Fruit fly (Drosophila melanogaster) whole organism, adult: ENCODE measurements around the gene CG42674.

Experiments used
- CG12768 ChIP-seq: fragments of 200-800 bp; sonication (Bioruptor generic); optimal IDR thresholded peaks from 2 replicates; lab custom pipeline; 2017; ENCODE audit warnings: missing biosample characterization, missing genetic modification characterization, mild to moderate bottlenecking, moderate library complexity, missing genetic modification reagents
- CG1620 ChIP-seq: fragments of 200-800 bp; sonication (Bioruptor generic); optimal IDR thresholded peaks from 2 replicates; lab custom pipeline; 2016; ENCODE audit warnings: missing biosample characterization, missing genetic modification characterization
- CG5204 ChIP-seq: fragments of 200-800 bp; sonication (Bioruptor generic); optimal IDR thresholded peaks from 2 replicates; lab custom pipeline; 2016; ENCODE audit warnings: missing biosample characterization, missing genetic modification characterization
- CG7045 ChIP-seq: fragments of 200-800 bp; sonication (Bioruptor generic); optimal IDR thresholded peaks from 2 replicates; lab custom pipeline; 2017; ENCODE audit warnings: missing biosample characterization, mild to moderate bottlenecking, missing genetic modification characterization
- Clk ChIP-seq: fragments of 200-800 bp; sonication (Bioruptor generic); optimal IDR thresholded peaks from 2 replicates; lab custom pipeline; 2017; ENCODE audit warnings: missing biosample characterization, missing genetic modification characterization
- Hr96 ChIP-seq: fragments of 200-800 bp; sonication (Bioruptor generic); optimal IDR thresholded peaks from 2 replicates; lab custom pipeline; 2016; ENCODE audit warnings: missing biosample characterization, missing genetic modification characterization
- cnc ChIP-seq, 2 experiments: fragments of >200 bp; optimal IDR thresholded peaks; 2 replicates each; lab custom pipeline; 2017
- kay ChIP-seq: fragments of 200-800 bp; sonication (Bioruptor generic); peaks from one replicate; lab custom pipeline; 2016; ENCODE audit warnings: missing biosample characterization, missing genetic modification characterization, borderline replicate concordance
- ovo ChIP-seq: fragments of 200-800 bp; sonication (Bioruptor generic); optimal IDR thresholded peaks from 2 replicates; lab custom pipeline; 2016; ENCODE audit warnings: missing biosample characterization, missing genetic modification characterization
- tj ChIP-seq: fragments of 200-800 bp; sonication (Bioruptor generic); optimal IDR thresholded peaks from 3 replicates; lab custom pipeline; 2017; ENCODE audit warnings: missing biosample characterization, mild to moderate bottlenecking, missing genetic modification characterization, moderate library complexity

DNA sequence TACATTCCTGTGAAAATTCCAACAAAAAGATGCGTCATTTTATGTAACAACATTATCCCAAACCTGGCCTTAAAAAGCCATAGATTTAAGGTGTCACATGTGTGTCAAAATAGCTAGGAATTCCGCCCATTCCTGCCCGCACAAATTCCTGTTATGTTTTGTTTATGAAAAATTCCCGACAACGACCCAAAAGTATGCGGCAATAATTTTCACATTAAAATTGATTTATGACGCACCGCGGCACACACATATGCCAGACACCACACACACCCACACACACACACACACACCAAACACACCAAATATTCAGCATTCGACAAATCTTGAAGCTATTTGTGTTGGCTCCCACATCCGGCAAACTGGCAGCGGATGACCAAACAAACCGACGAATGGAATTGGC is 15.3 kb downstream of the CG42674 start:
- TF ChIP-seq CG1620 (GFP tag; lab: Kevin White, UChicago) = no peak
- TF ChIP-seq Hr96 (GFP tag; lab: Kevin White, UChicago) = no peak
- TF ChIP-seq Clk (GFP tag; lab: Kevin White, UChicago) = no peak
- TF ChIP-seq cnc (optimal IDR thresholded peaks at IDR 0.05; lab: Kevin White, UChicago) = no peak
- no peak for TF ChIP-seq CG7045 (GFP tag; lab: Kevin White, UChicago)
- no peak for TF ChIP-seq tj
- no peak for TF ChIP-seq CG12768 (GFP tag; lab: Kevin White, UChicago)
- TF ChIP-seq ovo = no peak
- TF ChIP-seq CG5204 (GFP tag; lab: Kevin White, UChicago) = no peak
- TF ChIP-seq kay (GFP tag; lab: Kevin White, UChicago) = no peak
